Worm (Caenorhabditis elegans) whole organism, mixed stage, embryonic: ENCODE measurements around the gene ZK105.14.

Experiments
- M03D4.4 ChIP-seq: sonication (generic microtip); optimal IDR thresholded peaks from 2 replicates; lab custom pipeline; 2017; ENCODE audit warnings: mild to moderate bottlenecking, missing genetic modification characterization, missing compliant biosample characterization
- bed-3 ChIP-seq: fragments of 200-800 bp; sonication (Bioruptor generic); optimal IDR thresholded peaks from 3 replicates; lab custom pipeline; 2018; ENCODE audit warnings: mild to moderate bottlenecking, missing genetic modification characterization, moderate library complexity, missing compliant biosample characterization
- blmp-1 ChIP-seq: fragments of 150-350 bp; optimal IDR thresholded peaks from 2 replicates; lab custom pipeline; 2014; ENCODE audit warnings: missing biosample characterization, missing genetic modification characterization
- ceh-39 ChIP-seq: fragments of 150-350 bp; optimal IDR thresholded peaks from 2 replicates; lab custom pipeline; 2014; ENCODE audit warnings: missing biosample characterization, missing genetic modification characterization
- ceh-43 ChIP-seq: fragments of 200-800 bp; sonication (Bioruptor generic); optimal IDR thresholded peaks from 2 replicates; lab custom pipeline; 2018; ENCODE audit warnings: mild to moderate bottlenecking, missing genetic modification characterization, moderate library complexity, missing compliant biosample characterization
- ceh-83 ChIP-seq: fragments of 200-800 bp; sonication (Bioruptor generic); optimal IDR thresholded peaks from 2 replicates; lab custom pipeline; 2018; ENCODE audit warnings: mild to moderate bottlenecking, missing genetic modification characterization, missing compliant biosample characterization
- cnd-1 ChIP-seq: fragments of 200-800 bp; sonication (Bioruptor generic); optimal IDR thresholded peaks from 2 replicates; lab custom pipeline; 2018; ENCODE audit warnings: mild to moderate bottlenecking, missing genetic modification characterization, missing compliant biosample characterization
- elt-1 ChIP-seq: sonication (generic microtip); optimal IDR thresholded peaks from 2 replicates; lab custom pipeline; 2017; ENCODE audit warnings: missing genetic modification characterization, mild to moderate bottlenecking, missing compliant biosample characterization, antibody characterized with exemption, moderate library complexity, borderline replicate concordance; ENCODE audit not compliant: insufficient read depth
- elt-3 ChIP-seq: fragments of 150-350 bp; optimal IDR thresholded peaks from 2 replicates; lab custom pipeline; 2014; ENCODE audit warnings: missing biosample characterization, missing genetic modification characterization
- ham-2 ChIP-seq: fragments of 200-800 bp; sonication (Bioruptor generic); optimal IDR thresholded peaks from 2 replicates; lab custom pipeline; 2018; ENCODE audit warnings: mild to moderate bottlenecking, missing genetic modification characterization, missing compliant biosample characterization
- hlh-1 ChIP-seq: fragments of 150-350 bp; optimal IDR thresholded peaks from 2 replicates; lab custom pipeline; 2014; ENCODE audit warnings: missing biosample characterization, missing genetic modification reagents, missing genetic modification characterization
- lin-13 ChIP-seq: fragments of 150-350 bp; optimal IDR thresholded peaks from 2 replicates; lab custom pipeline; 2014; ENCODE audit warnings: missing biosample characterization, missing genetic modification characterization
- lin-32 ChIP-seq: fragments of 200-800 bp; sonication (Bioruptor generic); optimal IDR thresholded peaks from 2 replicates; lab custom pipeline; 2018; ENCODE audit warnings: mild to moderate bottlenecking, missing genetic modification characterization, missing compliant biosample characterization
- mab-5 ChIP-seq: fragments of 150-350 bp; optimal IDR thresholded peaks from 2 replicates; lab custom pipeline; 2014; ENCODE audit warnings: missing biosample characterization, missing genetic modification characterization
- mep-1 ChIP-seq: fragments of 150-350 bp; optimal IDR thresholded peaks from 2 replicates; lab custom pipeline; 2017; ENCODE audit warnings: missing biosample characterization, missing genetic modification reagents, missing genetic modification characterization, inconsistent platforms
- mls-2 ChIP-seq: sonication (generic microtip); optimal IDR thresholded peaks from 2 replicates; lab custom pipeline; 2016; ENCODE audit warnings: mild to moderate bottlenecking, missing genetic modification characterization, moderate library complexity, missing compliant biosample characterization
- nhr-12 ChIP-seq: fragments of 150-350 bp; optimal IDR thresholded peaks from 2 replicates; lab custom pipeline; 2014; ENCODE audit warnings: missing biosample characterization, missing genetic modification characterization
- nhr-2 ChIP-seq: fragments of 150-350 bp; optimal IDR thresholded peaks from 2 replicates; lab custom pipeline; 2014; ENCODE audit warnings: missing biosample characterization, missing genetic modification characterization
- nhr-237 ChIP-seq: fragments of 150-350 bp; optimal IDR thresholded peaks from 2 replicates; lab custom pipeline; 2014; ENCODE audit warnings: missing biosample characterization, missing genetic modification characterization
- nhr-28 ChIP-seq: fragments of 150-350 bp; optimal IDR thresholded peaks from 2 replicates; lab custom pipeline; 2014; ENCODE audit warnings: missing biosample characterization, missing genetic modification characterization
- pha-4 ChIP-seq: fragments of 150-350 bp; optimal IDR thresholded peaks from 2 replicates; lab custom pipeline; 2018; ENCODE audit warnings: missing biosample characterization, missing genetic modification reagents, missing genetic modification characterization
- sem-2 ChIP-seq: fragments of 200-800 bp; sonication (Bioruptor generic); optimal IDR thresholded peaks from 2 replicates; lab custom pipeline; 2018; ENCODE audit warnings: mild to moderate bottlenecking, missing genetic modification characterization, missing compliant biosample characterization
- snpc-4 ChIP-seq: fragments of 150-350 bp; optimal IDR thresholded peaks from 2 replicates; lab custom pipeline; 2014; ENCODE audit warnings: missing biosample characterization, missing genetic modification characterization
- sptf-1 ChIP-seq: sonication (generic microtip); optimal IDR thresholded peaks from 2 replicates; lab custom pipeline; 2017; ENCODE audit warnings: mild to moderate bottlenecking, missing genetic modification characterization, moderate library complexity, missing compliant biosample characterization
- tbx-8 ChIP-seq: fragments of 200-800 bp; sonication (Bioruptor generic); optimal IDR thresholded peaks from 2 replicates; lab custom pipeline; 2018; ENCODE audit warnings: mild to moderate bottlenecking, missing genetic modification characterization, moderate library complexity, missing compliant biosample characterization
- unc-120 ChIP-seq: sonication (generic microtip); optimal IDR thresholded peaks from 2 replicates; lab custom pipeline; 2017; ENCODE audit warnings: missing genetic modification characterization, missing compliant biosample characterization; ENCODE audit not compliant: poor library complexity, severe bottlenecking
- unc-39 ChIP-seq: fragments of 150-350 bp; optimal IDR thresholded peaks from 2 replicates; lab custom pipeline; 2014; ENCODE audit warnings: missing biosample characterization, missing genetic modification characterization
- unc-62 ChIP-seq: fragments of 150-350 bp; optimal IDR thresholded peaks from 2 replicates; lab custom pipeline; 2014; ENCODE audit warnings: missing biosample characterization, missing genetic modification reagents, missing genetic modification characterization
- zip-8 ChIP-seq: fragments of 150-350 bp; optimal IDR thresholded peaks from 2 replicates; lab custom pipeline; 2014; ENCODE audit warnings: missing biosample characterization, missing genetic modification characterization
- ztf-11 ChIP-seq: fragments of 150-350 bp; optimal IDR thresholded peaks from 2 replicates; lab custom pipeline; 2014; ENCODE audit warnings: missing biosample characterization, missing genetic modification characterization

ZK105.14 gene

ce11 chrV:7749708-7750107 lies 27.9 kb upstream of the ZK105.14 start:
- TF ChIP-seq ham-2 (GFP tag; lab: Kevin White, UChicago), result no peak
- no peak for TF ChIP-seq unc-39 (tag; lab: Kevin White, UChicago)

ce11 chrV:7747987-7748607 lies 26.3 kb upstream of the ZK105.14 start:
- no peak for TF ChIP-seq M03D4.4 (tag; lab: Kevin White, UChicago)
- TF ChIP-seq lin-13 (tag; lab: Kevin White, UChicago), result no peak
- TF ChIP-seq elt-3 (tag; lab: Kevin White, UChicago), result no peak
- no peak for TF ChIP-seq sptf-1 (tag; lab: Kevin White, UChicago)
- no peak for TF ChIP-seq unc-39 (tag; lab: Kevin White, UChicago)
- TF ChIP-seq snpc-4 (tag; lab: Kevin White, UChicago), result no peak
- TF ChIP-seq nhr-237 (tag; lab: Kevin White, UChicago), result no peak

- no peak for TF ChIP-seq elt-1
- no peak for TF ChIP-seq ham-2 (GFP tag; lab: Kevin White, UChicago)
- TF ChIP-seq pha-4 (tag; lab: Kevin White, UChicago), result no peak
- no peak for TF ChIP-seq snpc-4 (tag; lab: Kevin White, UChicago)
- no peak for TF ChIP-seq ztf-11 (tag; lab: Kevin White, UChicago)
- TF ChIP-seq bed-3 (GFP tag; lab: Kevin White, UChicago), result no peak
- TF ChIP-seq mep-1 (tag; lab: Kevin White, UChicago), result no peak
- TF ChIP-seq unc-62 (GFP tag; lab: Kevin White, UChicago), result no peak
- TF ChIP-seq ceh-43 (GFP tag; lab: Kevin White, UChicago), result no peak
- TF ChIP-seq mls-2 (tag; lab: Kevin White, UChicago), result no peak
- TF ChIP-seq M03D4.4 (tag; lab: Kevin White, UChicago), result no peak
- TF ChIP-seq sem-2 (GFP tag; lab: Kevin White, UChicago), result no peak
- no peak for TF ChIP-seq cnd-1 (tag; lab: Kevin White, UChicago)
- TF ChIP-seq nhr-237 (tag; lab: Kevin White, UChicago), result no peak
- no peak for TF ChIP-seq hlh-1
- TF ChIP-seq, all 35 proteins: peak for 0
Measured at ce11 chrV:7747132-7747531, 25.3 kb upstream of the ZK105.14 start.

ce11 chrV:7745903-7746302 lies 24.1 kb upstream of the ZK105.14 start:
- TF ChIP-seq nhr-237 (tag; lab: Kevin White, UChicago) (no peak), ham-2 (GFP tag; lab: Kevin White, UChicago) (peak; percentile 86), sem-2 (GFP tag; lab: Kevin White, UChicago) (no peak), mab-5 (no peak), elt-3 (tag; lab: Kevin White, UChicago) (no peak), nhr-28 (no peak), ceh-39 (tag; lab: Kevin White, UChicago) (no peak), unc-120 (tag; lab: Kevin White, UChicago) (peak; percentile 18), lin-13 (tag; lab: Kevin White, UChicago) (no peak), mep-1 (tag; lab: Kevin White, UChicago) (no peak), lin-32 (GFP tag; lab: Kevin White, UChicago) (no peak), nhr-2 (tag; lab: Kevin White, UChicago) (peak; percentile 39), sptf-1 (tag; lab: Kevin White, UChicago) (no peak), blmp-1 (tag; lab: Kevin White, UChicago) (no peak), unc-62 (GFP tag; lab: Kevin White, UChicago) (peak; percentile 99)

ce11 chrV:7745386-7745785 lies 23.5 kb upstream of the ZK105.14 start:
- TF ChIP-seq hlh-1, result no peak
- no peak for TF ChIP-seq unc-62 (GFP tag; lab: Kevin White, UChicago)
- no peak for TF ChIP-seq ceh-43 (GFP tag; lab: Kevin White, UChicago)
- no peak for TF ChIP-seq mep-1 (tag; lab: Kevin White, UChicago)
- TF ChIP-seq elt-1, result no peak
- no peak for TF ChIP-seq blmp-1 (tag; lab: Kevin White, UChicago)
- TF ChIP-seq nhr-2 (tag; lab: Kevin White, UChicago), result no peak
- no peak for TF ChIP-seq snpc-4 (tag; lab: Kevin White, UChicago)
- TF ChIP-seq mls-2 (tag; lab: Kevin White, UChicago), result no peak
- TF ChIP-seq zip-8 (tag; lab: Kevin White, UChicago), result no peak
- TF ChIP-seq unc-39 (tag; lab: Kevin White, UChicago), result no peak

- no peak for TF ChIP-seq nhr-12 (tag; lab: Kevin White, UChicago)
- TF ChIP-seq hlh-1, result no peak
- TF ChIP-seq ceh-83, result no peak
- no peak for TF ChIP-seq pha-4 (tag; lab: Kevin White, UChicago)
- no peak for TF ChIP-seq lin-32 (GFP tag; lab: Kevin White, UChicago)
- no peak for TF ChIP-seq blmp-1 (tag; lab: Kevin White, UChicago)
- no peak for TF ChIP-seq unc-120 (tag; lab: Kevin White, UChicago)
- no peak for TF ChIP-seq ham-2 (GFP tag; lab: Kevin White, UChicago)
- no peak for TF ChIP-seq bed-3 (GFP tag; lab: Kevin White, UChicago)
- TF ChIP-seq elt-1, result no peak
- TF ChIP-seq mls-2 (tag; lab: Kevin White, UChicago), result no peak
- TF ChIP-seq tbx-8 (GFP tag; lab: Kevin White, UChicago), result no peak
- no peak for TF ChIP-seq unc-62 (GFP tag; lab: Kevin White, UChicago)
- TF ChIP-seq snpc-4 (tag; lab: Kevin White, UChicago), result no peak
- no peak for TF ChIP-seq nhr-237 (tag; lab: Kevin White, UChicago)
Measured at ce11 chrV:7744068-7744467, 22.2 kb upstream of the ZK105.14 start.
